Fruit fly (Drosophila melanogaster): ENCODE results near the gene CG5382.
A peak's percentile ranks its signal among the peaks of the same experiment; 100 is the strongest.

The CG5382 gene

dm6 chr3R:22389614-22390013, 23.8 kb upstream of the CG5382 start, which contains the start of the genes CAH8 and CG7059:
TSS of gene CAH8 (minus strand) at chr3R:22389714.
TSS of gene CG7059 (plus strand) at chr3R:22389780.
- TF ChIP-seq EcR (GFP tag; optimal IDR thresholded peaks at IDR 0.05) (no peak), CG8478 (optimal IDR thresholded peaks at IDR 0.05) (no peak), pan (optimal IDR thresholded peaks at IDR 0.05) (no peak), psq (optimal IDR thresholded peaks at IDR 0.05) (no peak), Dll (optimal IDR thresholded peaks at IDR 0.05) (no peak), usp (GFP tag; optimal IDR thresholded peaks at IDR 0.05) (no peak)

- TF ChIP-seq usp (GFP tag; optimal IDR thresholded peaks at IDR 0.05) (no peak), EcR (GFP tag; optimal IDR thresholded peaks at IDR 0.05) (no peak), CG8478 (optimal IDR thresholded peaks at IDR 0.05) (no peak), Dll (optimal IDR thresholded peaks at IDR 0.05) (no peak), psq (optimal IDR thresholded peaks at IDR 0.05) (no peak), pan (optimal IDR thresholded peaks at IDR 0.05) (no peak)
Observed at dm6 chr3R:22381735-22382134, 16.0 kb upstream of the CG5382 start, which contains the start of gene Gpdh3. TSS of gene Gpdh3 (plus strand) at chr3R:22382035.

dm6 chr3R:22381077-22381476, 15.3 kb upstream of the CG5382 start, which contains the start of gene CG43342:
TSS of gene CG43342 (plus strand) at chr3R:22381340.
- TF ChIP-seq Dll (optimal IDR thresholded peaks at IDR 0.05), result no peak
- TF ChIP-seq usp (GFP tag; optimal IDR thresholded peaks at IDR 0.05), result no peak
- no peak for TF ChIP-seq psq (optimal IDR thresholded peaks at IDR 0.05)
- no peak for TF ChIP-seq CG8478 (optimal IDR thresholded peaks at IDR 0.05)
- TF ChIP-seq pan (optimal IDR thresholded peaks at IDR 0.05), result no peak
- no peak for TF ChIP-seq EcR (GFP tag; optimal IDR thresholded peaks at IDR 0.05)

- no peak for TF ChIP-seq usp (GFP tag; optimal IDR thresholded peaks at IDR 0.05)
- no peak for TF ChIP-seq CG8478 (optimal IDR thresholded peaks at IDR 0.05)
- no peak for TF ChIP-seq psq (optimal IDR thresholded peaks at IDR 0.05)
- no peak for TF ChIP-seq EcR (GFP tag; optimal IDR thresholded peaks at IDR 0.05)
- TF ChIP-seq pan (optimal IDR thresholded peaks at IDR 0.05), result no peak
- TF ChIP-seq Dll (optimal IDR thresholded peaks at IDR 0.05), result no peak
Observed at dm6 chr3R:22379942-22380341, 14.2 kb upstream of the CG5382 start, which contains the start of gene CG34149. TSS of gene CG34149 (plus strand) at chr3R:22380128.

- no peak for TF ChIP-seq CG8478 (optimal IDR thresholded peaks at IDR 0.05)
- TF ChIP-seq EcR (GFP tag; optimal IDR thresholded peaks at IDR 0.05), result no peak
- TF ChIP-seq usp (GFP tag; optimal IDR thresholded peaks at IDR 0.05), result no peak
- TF ChIP-seq psq (optimal IDR thresholded peaks at IDR 0.05), result no peak
- no peak for TF ChIP-seq Dll (optimal IDR thresholded peaks at IDR 0.05)
- no peak for TF ChIP-seq pan (optimal IDR thresholded peaks at IDR 0.05)
Observed at dm6 chr3R:22375674-22376073, 9.9 kb upstream of the CG5382 start, which contains the start of gene CG18596. TSS of gene CG18596 (plus strand) at chr3R:22375923.

dm6 chr3R:22372535-22372934, 6.8 kb upstream of the CG5382 start, which contains the start of gene CG7069:
TSS of gene CG7069 (plus strand) at chr3R:22372835.
- no peak for TF ChIP-seq EcR (GFP tag; optimal IDR thresholded peaks at IDR 0.05)
- no peak for TF ChIP-seq Dll (optimal IDR thresholded peaks at IDR 0.05)
- no peak for TF ChIP-seq pan (optimal IDR thresholded peaks at IDR 0.05)
- TF ChIP-seq psq (optimal IDR thresholded peaks at IDR 0.05), result no peak
- TF ChIP-seq usp (GFP tag; optimal IDR thresholded peaks at IDR 0.05), result no peak
- no peak for TF ChIP-seq CG8478 (optimal IDR thresholded peaks at IDR 0.05)

- TF ChIP-seq EcR (GFP tag; optimal IDR thresholded peaks at IDR 0.05) (no peak), pan (optimal IDR thresholded peaks at IDR 0.05) (peak; percentile 72), usp (GFP tag; optimal IDR thresholded peaks at IDR 0.05) (no peak)
Observed at dm6 chr3R:22368777-22369214, 3.0 kb upstream of the CG5382 start.

dm6 chr3R:22368077-22368776, 2.4 kb upstream of the CG5382 start:
- TF ChIP-seq CG8478 (optimal IDR thresholded peaks at IDR 0.05), result no peak
- TF ChIP-seq Dll (optimal IDR thresholded peaks at IDR 0.05), result no peak
- no peak for TF ChIP-seq EcR (GFP tag; optimal IDR thresholded peaks at IDR 0.05)
- no peak for TF ChIP-seq usp (GFP tag; optimal IDR thresholded peaks at IDR 0.05)
- TF ChIP-seq psq (optimal IDR thresholded peaks at IDR 0.05), result no peak
- TF ChIP-seq pan (optimal IDR thresholded peaks at IDR 0.05), result no peak

- TF ChIP-seq psq (optimal IDR thresholded peaks at IDR 0.05) (no peak), usp (GFP tag; optimal IDR thresholded peaks at IDR 0.05) (no peak), CG8478 (optimal IDR thresholded peaks at IDR 0.05) (no peak), Dll (optimal IDR thresholded peaks at IDR 0.05) (no peak), EcR (GFP tag; optimal IDR thresholded peaks at IDR 0.05) (no peak), pan (optimal IDR thresholded peaks at IDR 0.05) (no peak)
Observed at dm6 chr3R:22367126-22368076, 1.6 kb upstream of the CG5382 start, which contains the start of the genes Polr3F and PyK. TSS of gene Polr3F (minus strand) at chr3R:22367373. TSS of gene PyK (plus strand) at chr3R:22367536.

- TF ChIP-seq usp (GFP tag; optimal IDR thresholded peaks at IDR 0.05), result no peak
- no peak for TF ChIP-seq psq (optimal IDR thresholded peaks at IDR 0.05)
- no peak for TF ChIP-seq EcR (GFP tag; optimal IDR thresholded peaks at IDR 0.05)
- TF ChIP-seq pan (optimal IDR thresholded peaks at IDR 0.05), result no peak
- TF ChIP-seq Dll (optimal IDR thresholded peaks at IDR 0.05), result no peak
- TF ChIP-seq CG8478 (optimal IDR thresholded peaks at IDR 0.05), result no peak
Observed at dm6 chr3R:22362218-22362907, 3.4 kb downstream of the CG5382 start, which contains the start of the genes JMJD6, CG7071 and Muted. TSS of gene JMJD6 (minus strand) at chr3R:22362371. TSS of gene CG7071 (plus strand) at chr3R:22362620. TSS of gene Muted (plus strand) at chr3R:22362620.

dm6 chr3R:22358810-22359209, 7.0 kb downstream of the CG5382 start:
- no peak for TF ChIP-seq pan (optimal IDR thresholded peaks at IDR 0.05)
- no peak for TF ChIP-seq Dll (optimal IDR thresholded peaks at IDR 0.05)
- no peak for TF ChIP-seq usp (GFP tag; optimal IDR thresholded peaks at IDR 0.05)
- no peak for TF ChIP-seq EcR (GFP tag; optimal IDR thresholded peaks at IDR 0.05)
- TF ChIP-seq CG8478 (optimal IDR thresholded peaks at IDR 0.05), result no peak
- no peak for TF ChIP-seq psq (optimal IDR thresholded peaks at IDR 0.05)
